Fruit fly (Drosophila melanogaster) whole organism, embryonic: ENCODE results near the gene CG31650.

Source experiments
- Asciz ChIP-seq: fragments of 200-800 bp; sonication (Bioruptor generic); optimal IDR thresholded peaks from 2 replicates; lab custom pipeline; 2017; ENCODE audit warnings: missing biosample characterization, mild to moderate bottlenecking, missing genetic modification characterization, missing genetic modification reagents
- B-H1 ChIP-seq: fragments of 200-800 bp; sonication (Bioruptor generic); IDR thresholded peaks from 3 replicates; pipeline ENCODE4 v1.3.6; 2022; ENCODE audit warnings: missing biosample characterization, missing genetic modification characterization
- CG10462 ChIP-seq: fragments of 200-800 bp; sonication (Bioruptor generic); optimal IDR thresholded peaks from 2 replicates; lab custom pipeline; 2016; ENCODE audit warnings: missing biosample characterization, missing genetic modification characterization
- CG10543 ChIP-seq: fragments of 200-800 bp; sonication (Bioruptor generic); optimal IDR thresholded peaks from 3 replicates; lab custom pipeline; 2017; ENCODE audit warnings: missing biosample characterization, mild to moderate bottlenecking, missing genetic modification characterization, moderate library complexity
- CG1233 ChIP-seq: fragments of 200-800 bp; sonication (Bioruptor generic); optimal IDR thresholded peaks from 4 replicates; lab custom pipeline; 2018; ENCODE audit warnings: missing biosample characterization, mild to moderate bottlenecking, missing genetic modification characterization
- CG1603 ChIP-seq: fragments of 200-800 bp; sonication (Bioruptor generic); optimal IDR thresholded peaks from 2 replicates; lab custom pipeline; 2019; ENCODE audit warnings: missing biosample characterization, mild to moderate bottlenecking, missing genetic modification characterization, moderate library complexity
- CG16813 ChIP-seq: fragments of 200-800 bp; sonication (Bioruptor generic); IDR thresholded peaks from 3 replicates; pipeline ENCODE4 v1.3.6; 2022; ENCODE audit warnings: missing biosample characterization, missing genetic modification characterization; ENCODE audit not compliant: partially characterized antibody
- CG17568 ChIP-seq: fragments of 200-800 bp; sonication (Bioruptor generic); optimal IDR thresholded peaks from 2 replicates; lab custom pipeline; 2018; ENCODE audit warnings: missing biosample characterization, mild to moderate bottlenecking, missing genetic modification characterization, moderate library complexity
- CG17912 ChIP-seq: fragments of 200-800 bp; sonication (Bioruptor generic); optimal IDR thresholded peaks from 2 replicates; lab custom pipeline; 2018; ENCODE audit warnings: missing biosample characterization, mild to moderate bottlenecking, missing genetic modification characterization
- CG18262 ChIP-seq: fragments of 200-800 bp; optimal IDR thresholded peaks from 3 replicates; lab custom pipeline; 2019; ENCODE audit warnings: missing biosample characterization, mild to moderate bottlenecking, missing genetic modification characterization, moderate library complexity
- CG30431 ChIP-seq: fragments of 200-800 bp; sonication (Bioruptor generic); optimal IDR thresholded peaks from 2 replicates; lab custom pipeline; 2017; ENCODE audit warnings: missing biosample characterization, missing genetic modification characterization
- CG31388 ChIP-seq: fragments of 200-800 bp; sonication (Bioruptor generic); optimal IDR thresholded peaks from 2 replicates; lab custom pipeline; 2016; ENCODE audit warnings: missing biosample characterization, missing genetic modification characterization
- CG31441 ChIP-seq: fragments of 200-800 bp; sonication (Bioruptor generic); IDR thresholded peaks from 2 replicates; pipeline ENCODE4 v1.3.6; 2022; ENCODE audit warnings: missing biosample characterization, missing genetic modification characterization
- CG43689 ChIP-seq: fragments of 200-800 bp; sonication (Bioruptor generic); IDR thresholded peaks from 2 replicates; pipeline ENCODE4 v1.3.6; 2022; ENCODE audit warnings: missing biosample characterization, missing genetic modification characterization
- CG4617 ChIP-seq: fragments of 200-800 bp; sonication (Bioruptor generic); optimal IDR thresholded peaks from 3 replicates; lab custom pipeline; 2016; ENCODE audit warnings: missing biosample characterization, missing genetic modification characterization, borderline replicate concordance
- CG4707 ChIP-seq: fragments of 200-800 bp; sonication (Bioruptor generic); optimal IDR thresholded peaks from 2 replicates; lab custom pipeline; 2018; ENCODE audit warnings: missing biosample characterization, mild to moderate bottlenecking, missing genetic modification characterization, moderate library complexity
- CG6765 ChIP-seq: fragments of 200-800 bp; sonication (Bioruptor generic); optimal IDR thresholded peaks from 3 replicates; lab custom pipeline; 2017; ENCODE audit warnings: missing biosample characterization, mild to moderate bottlenecking, missing genetic modification characterization
- CG6791 ChIP-seq: fragments of 200-800 bp; sonication (Bioruptor generic); IDR thresholded peaks from 3 replicates; pipeline ENCODE4 v1.3.6; 2022; ENCODE audit warnings: missing biosample characterization, missing genetic modification characterization; ENCODE audit not compliant: partially characterized antibody
- CG7987 ChIP-seq: fragments of 200-800 bp; sonication (Bioruptor generic); optimal IDR thresholded peaks from 2 replicates; lab custom pipeline; 2018; ENCODE audit warnings: missing biosample characterization, mild to moderate bottlenecking, missing genetic modification characterization, moderate library complexity
- CG8359 ChIP-seq: fragments of 200-800 bp; sonication (Bioruptor generic); optimal IDR thresholded peaks from 2 replicates; lab custom pipeline; 2017; ENCODE audit warnings: missing biosample characterization, mild to moderate bottlenecking, missing genetic modification characterization, borderline replicate concordance
- Camta ChIP-seq: fragments of 200-800 bp; sonication (Bioruptor generic); optimal IDR thresholded peaks from 2 replicates; lab custom pipeline; 2016; ENCODE audit warnings: missing biosample characterization, missing genetic modification characterization
- Chrac-16 ChIP-seq: fragments of 200-800 bp; sonication (Bioruptor generic); optimal IDR thresholded peaks from 3 replicates; lab custom pipeline; 2016; ENCODE audit warnings: missing biosample characterization, missing genetic modification characterization
- CoRest ChIP-seq: fragments of 200-800 bp; sonication (Bioruptor generic); optimal IDR thresholded peaks from 3 replicates; lab custom pipeline; 2018; ENCODE audit warnings: missing biosample characterization, mild to moderate bottlenecking, missing genetic modification characterization, moderate library complexity
- Doc3 ChIP-seq: fragments of 200-800 bp; sonication (Bioruptor generic); IDR thresholded peaks from 3 replicates; pipeline ENCODE4 v1.3.6; 2022; ENCODE audit warnings: missing biosample characterization, missing genetic modification characterization; ENCODE audit not compliant: partially characterized antibody
- Med ChIP-seq: fragments of 200-800 bp; sonication (Bioruptor generic); peaks from one replicate; lab custom pipeline; 2016; ENCODE audit warnings: missing biosample characterization, missing genetic modification characterization, mild to moderate bottlenecking, inconsistent platforms, moderate library complexity
- Mes4 ChIP-seq: fragments of 200-800 bp; sonication (Bioruptor generic); optimal IDR thresholded peaks from 2 replicates; lab custom pipeline; 2016; ENCODE audit warnings: missing biosample characterization, missing genetic modification characterization
- Optix ChIP-seq: fragments of 200-800 bp; sonication (Bioruptor generic); IDR thresholded peaks from 3 replicates; pipeline ENCODE4 v1.3.6; 2022; ENCODE audit warnings: missing biosample characterization, missing genetic modification characterization
- Rfx ChIP-seq: fragments of 200-800 bp; sonication (Bioruptor generic); IDR thresholded peaks from 2 replicates; pipeline ENCODE4 v1.3.6; 2022; ENCODE audit warnings: missing biosample characterization, missing genetic modification characterization
- Rx ChIP-seq: fragments of 200-800 bp; sonication (Bioruptor generic); IDR thresholded peaks from 2 replicates; pipeline ENCODE4 v1.3.6; 2022; ENCODE audit warnings: missing biosample characterization, missing genetic modification characterization
- ci ChIP-seq: fragments of 200-800 bp; sonication (Bioruptor generic); IDR thresholded peaks from 3 replicates; pipeline ENCODE4 v1.3.6; 2022; ENCODE audit warnings: missing biosample characterization, missing genetic modification characterization
- crp ChIP-seq, 2 experiments: fragments of 200-800 bp; sonication (Bioruptor generic); optimal IDR thresholded peaks; 2 replicates in 1 of 2; 3 replicates in 1 of 2; lab custom pipeline; 2017; ENCODE audit warnings: missing biosample characterization in 2 of 2, missing genetic modification characterization in 2 of 2, mild to moderate bottlenecking in 1 of 2, moderate library complexity in 1 of 2
- cwo ChIP-seq: fragments of 200-800 bp; sonication (Bioruptor generic); optimal IDR thresholded peaks from 3 replicates; lab custom pipeline; 2017; ENCODE audit warnings: missing biosample characterization, missing genetic modification characterization, mild to moderate bottlenecking, moderate library complexity, missing genetic modification reagents
- dpn ChIP-seq, 2 experiments: fragments of 200-800 bp; sonication (Bioruptor generic); optimal IDR thresholded peaks; 3 replicates each; lab custom pipeline; 2016; ENCODE audit warnings: missing biosample characterization in 2 of 2, missing genetic modification characterization in 2 of 2
- fu2 ChIP-seq: fragments of 200-800 bp; sonication (Bioruptor generic); optimal IDR thresholded peaks from 2 replicates; lab custom pipeline; 2016; ENCODE audit warnings: missing biosample characterization, missing genetic modification characterization
- insv ChIP-seq, 2 experiments: fragments of 200-800 bp; sonication (Bioruptor generic); optimal IDR thresholded peaks; 3 replicates each; lab custom pipeline; 2016 to 2018; ENCODE audit warnings: missing biosample characterization in 2 of 2, missing genetic modification characterization in 2 of 2
- jing ChIP-seq: fragments of 200-800 bp; sonication (Bioruptor generic); optimal IDR thresholded peaks from 2 replicates; lab custom pipeline; 2018; ENCODE audit warnings: missing biosample characterization, mild to moderate bottlenecking, missing genetic modification characterization
- jumu ChIP-seq: fragments of 200-800 bp; sonication (Bioruptor generic); optimal IDR thresholded peaks from 3 replicates; lab custom pipeline; 2016; ENCODE audit warnings: missing biosample characterization, missing genetic modification characterization
- luna ChIP-seq: fragments of 200-800 bp; sonication (Bioruptor generic); optimal IDR thresholded peaks from 2 replicates; lab custom pipeline; 2016; ENCODE audit warnings: missing biosample characterization, missing genetic modification characterization
- maf-S ChIP-seq: fragments of 200-800 bp; sonication (Bioruptor generic); optimal IDR thresholded peaks from 2 replicates; lab custom pipeline; 2016; ENCODE audit warnings: missing biosample characterization, missing genetic modification characterization
- nmo ChIP-seq: fragments of 200-800 bp; sonication (Bioruptor generic); optimal IDR thresholded peaks from 2 replicates; lab custom pipeline; 2018; ENCODE audit warnings: missing biosample characterization, mild to moderate bottlenecking, missing genetic modification characterization, moderate library complexity
- pzg ChIP-seq: fragments of 200-800 bp; sonication (Bioruptor generic); optimal IDR thresholded peaks from 3 replicates; lab custom pipeline; 2018; ENCODE audit warnings: missing biosample characterization, mild to moderate bottlenecking, missing genetic modification characterization, moderate library complexity
- ro ChIP-seq: fragments of 200-800 bp; sonication (Bioruptor generic); IDR thresholded peaks from 2 replicates; pipeline ENCODE4 v1.3.6; 2022; ENCODE audit warnings: missing biosample characterization, missing genetic modification characterization
- sima ChIP-seq: fragments of 200-800 bp; sonication (Bioruptor generic); optimal IDR thresholded peaks from 2 replicates; lab custom pipeline; 2016; ENCODE audit warnings: missing biosample characterization, missing genetic modification characterization
- slou ChIP-seq: fragments of 200-800 bp; sonication (Bioruptor generic); optimal IDR thresholded peaks from 3 replicates; lab custom pipeline; 2016; ENCODE audit warnings: missing biosample characterization, missing genetic modification characterization
- sqz ChIP-seq: fragments of 200-800 bp; sonication (Bioruptor generic); optimal IDR thresholded peaks from 3 replicates; lab custom pipeline; 2018; ENCODE audit warnings: missing biosample characterization, mild to moderate bottlenecking, missing genetic modification characterization
- tap ChIP-seq: fragments of 200-800 bp; optimal IDR thresholded peaks from 3 replicates; lab custom pipeline; 2019; ENCODE audit warnings: missing biosample characterization, mild to moderate bottlenecking, missing genetic modification characterization, moderate library complexity
- tll ChIP-seq, 2 experiments: fragments of 200-800 bp in 1 of 2; fragments of >200 bp in 1 of 2; sonication (Bioruptor generic) in 1 of 2; optimal IDR thresholded peaks; 2 replicates each; lab custom pipeline; 2017 to 2019; ENCODE audit warnings: missing biosample characterization in 2 of 2, missing genetic modification characterization in 2 of 2, mild to moderate bottlenecking in 1 of 2, moderate library complexity in 1 of 2
- tx ChIP-seq: fragments of 200-800 bp; sonication (Bioruptor generic); optimal IDR thresholded peaks from 2 replicates; lab custom pipeline; 2016; ENCODE audit warnings: missing biosample characterization, missing genetic modification characterization
- zfh1 ChIP-seq: fragments of 200-800 bp; sonication (Bioruptor generic); IDR thresholded peaks from 3 replicates; pipeline ENCODE4 v1.3.6; 2022; ENCODE audit warnings: missing biosample characterization, missing genetic modification characterization

CG31650 gene

dm6 chr2L:5060952-5061478 is 16.5 kb upstream of the CG31650 start (continued):
- 0 out of 2 replicates have a peak, but pooled peaks have one; percentile 36 for TF ChIP-seq CG43689 (GFP tag; lab: Robert Waterston, UW)
- TF ChIP-seq CG31441: peak; percentile 54; the same call in 1 of the 2 replicates
- TF ChIP-seq CG1233 (GFP tag; lab: Kevin White, UChicago): peak; percentile 52
- TF ChIP-seq Rfx (GFP tag; lab: Robert Waterston, UW): peak; percentile 82
- peak; percentile 7 for TF ChIP-seq CG17568 (GFP tag; lab: Kevin White, UChicago)
- peak; percentile 51; the same call in 1 of the 3 replicates for TF ChIP-seq zfh1 (GFP tag; lab: Robert Waterston, UW)
- no peak for TF ChIP-seq CG16813 (GFP tag; lab: Robert Waterston, UW)
- peak; percentile 54 for TF ChIP-seq CG1603 (tag; lab: Kevin White, UChicago)
- peak; percentile 45 for TF ChIP-seq CG18262 (tag; lab: Kevin White, UChicago)
- TF ChIP-seq tap: peak; percentile 61
- peak; percentile 71 for TF ChIP-seq maf-S (GFP tag; lab: Kevin White, UChicago)
- no peak for TF ChIP-seq CG6791 (GFP tag; lab: Robert Waterston, UW)
- peak; percentile 80 for TF ChIP-seq Camta (GFP tag; lab: Kevin White, UChicago)
- no peak for TF ChIP-seq tx (GFP tag; lab: Kevin White, UChicago)
- TF ChIP-seq Med: peak; percentile 93
- peak; percentile 58 for TF ChIP-seq Rx (GFP tag; lab: Robert Waterston, UW)
- TF ChIP-seq Asciz (GFP tag; lab: Kevin White, UChicago): peak; percentile 72
- peak; percentile 28 for TF ChIP-seq CoRest
- no peak for TF ChIP-seq CG4617 (GFP tag; lab: Kevin White, UChicago)
- peak; percentile 87 for TF ChIP-seq cwo (GFP tag; lab: Kevin White, UChicago)
- no peak for TF ChIP-seq Doc3 (GFP tag; lab: Robert Waterston, UW)
- TF ChIP-seq ro (GFP tag; lab: Robert Waterston, UW): no peak
- TF ChIP-seq insv (GFP tag; optimal IDR thresholded peaks at IDR 0.05; lab: Kevin White, UChicago): peak in 1 of 2 experiments; percentile 25
- peak; percentile 43 for TF ChIP-seq slou (GFP tag; lab: Kevin White, UChicago)
- peak; percentile 45 for TF ChIP-seq CG7987 (GFP tag; lab: Kevin White, UChicago)
- TF ChIP-seq nmo: peak; percentile 25
- peak; percentile 74 for TF ChIP-seq CG6765 (GFP tag; lab: Kevin White, UChicago)
- TF ChIP-seq CG10462 (GFP tag; lab: Kevin White, UChicago): no peak
- TF ChIP-seq pzg: no peak
- TF ChIP-seq fu2: peak; percentile 50
- peak; percentile 68 for TF ChIP-seq jumu (GFP tag; lab: Kevin White, UChicago)
- no peak for TF ChIP-seq CG4707 (GFP tag; lab: Kevin White, UChicago)
- TF ChIP-seq CG17912 (GFP tag; lab: Kevin White, UChicago): no peak
- no peak for TF ChIP-seq sima (GFP tag; lab: Kevin White, UChicago)
- TF ChIP-seq Optix: no peak
- peak; percentile 43; the same call in 2 of the 3 replicates for TF ChIP-seq B-H1 (GFP tag; lab: Robert Waterston, UW)
- peak; percentile 46 for TF ChIP-seq Chrac-16 (GFP tag; lab: Kevin White, UChicago)
- peak; percentile 15 for TF ChIP-seq CG8359 (GFP tag; lab: Kevin White, UChicago)
- TF ChIP-seq CG30431 (GFP tag; lab: Kevin White, UChicago): no peak
- TF ChIP-seq crp (GFP tag; optimal IDR thresholded peaks at IDR 0.05; lab: Kevin White, UChicago): peak in 1 of 2 experiments; percentile 38
- TF ChIP-seq Mes4 (GFP tag; lab: Kevin White, UChicago): no peak
- TF ChIP-seq ci (GFP tag; lab: Robert Waterston, UW): peak; percentile 74
- peak; percentile 34 for TF ChIP-seq luna (GFP tag; lab: Kevin White, UChicago)
- TF ChIP-seq sqz: peak; percentile 21
- peak; percentile 31 for TF ChIP-seq jing (GFP tag; lab: Kevin White, UChicago)
- TF ChIP-seq CG31388 (GFP tag; lab: Kevin White, UChicago): no peak
- TF ChIP-seq CG10543 (GFP tag; lab: Kevin White, UChicago): peak; percentile 73
- TF ChIP-seq tll (GFP tag; optimal IDR thresholded peaks at IDR 0.05; lab: Kevin White, UChicago): no peak
- TF ChIP-seq dpn (GFP tag; optimal IDR thresholded peaks at IDR 0.05; lab: Kevin White, UChicago): peak; percentile 55 to 75
